Fruit fly (Drosophila melanogaster) whole organism, adult: ENCODE measurements around the gene Atox1.

Experiments used
- CG11617 ChIP-seq: fragments of 200-800 bp; sonication (Bioruptor generic); optimal IDR thresholded peaks from 2 replicates; lab custom pipeline; 2017; ENCODE audit warnings: mild to moderate bottlenecking, missing biosample characterization, missing genetic modification reagents, missing genetic modification characterization
- CG12768 ChIP-seq: fragments of 200-800 bp; sonication (Bioruptor generic); optimal IDR thresholded peaks from 2 replicates; lab custom pipeline; 2017; ENCODE audit warnings: missing biosample characterization, missing genetic modification characterization, mild to moderate bottlenecking, moderate library complexity, missing genetic modification reagents
- CG14711 ChIP-seq: fragments of 200-800 bp; sonication (Bioruptor generic); optimal IDR thresholded peaks from 2 replicates; lab custom pipeline; 2018; ENCODE audit warnings: missing biosample characterization, mild to moderate bottlenecking, missing genetic modification characterization, moderate library complexity
- CG1620 ChIP-seq: fragments of 200-800 bp; sonication (Bioruptor generic); optimal IDR thresholded peaks from 2 replicates; lab custom pipeline; 2016; ENCODE audit warnings: missing biosample characterization, missing genetic modification characterization
- CG33017 ChIP-seq: fragments of 200-800 bp; sonication (Bioruptor generic); optimal IDR thresholded peaks from 2 replicates; lab custom pipeline; 2018; ENCODE audit warnings: missing biosample characterization, mild to moderate bottlenecking, missing genetic modification characterization, moderate library complexity
- CG5204 ChIP-seq: fragments of 200-800 bp; sonication (Bioruptor generic); optimal IDR thresholded peaks from 2 replicates; lab custom pipeline; 2016; ENCODE audit warnings: missing biosample characterization, missing genetic modification characterization
- CG7045 ChIP-seq: fragments of 200-800 bp; sonication (Bioruptor generic); optimal IDR thresholded peaks from 2 replicates; lab custom pipeline; 2017; ENCODE audit warnings: missing biosample characterization, mild to moderate bottlenecking, missing genetic modification characterization
- CG7101 ChIP-seq: fragments of 200-800 bp; sonication (Bioruptor generic); optimal IDR thresholded peaks from 2 replicates; lab custom pipeline; 2018; ENCODE audit warnings: missing biosample characterization, mild to moderate bottlenecking, missing genetic modification characterization, moderate library complexity
- Clk ChIP-seq: fragments of 200-800 bp; sonication (Bioruptor generic); optimal IDR thresholded peaks from 2 replicates; lab custom pipeline; 2017; ENCODE audit warnings: missing biosample characterization, missing genetic modification characterization
- Crg-1 ChIP-seq: fragments of 200-800 bp; sonication (Bioruptor generic); optimal IDR thresholded peaks from 2 replicates; lab custom pipeline; 2016; ENCODE audit warnings: missing biosample characterization, missing genetic modification characterization
- Hr96 ChIP-seq: fragments of 200-800 bp; sonication (Bioruptor generic); optimal IDR thresholded peaks from 2 replicates; lab custom pipeline; 2016; ENCODE audit warnings: missing biosample characterization, missing genetic modification characterization
- Mnt ChIP-seq: fragments of 200-800 bp; sonication (Bioruptor generic); optimal IDR thresholded peaks from 2 replicates; lab custom pipeline; 2016; ENCODE audit warnings: missing biosample characterization, mild to moderate bottlenecking, missing genetic modification characterization
- bab1 ChIP-seq: fragments of 200-800 bp; sonication (Bioruptor generic); optimal IDR thresholded peaks from 3 replicates; lab custom pipeline; 2019; ENCODE audit warnings: missing biosample characterization, mild to moderate bottlenecking, missing genetic modification characterization, moderate library complexity
- cic ChIP-seq: fragments of 200-800 bp; sonication (Bioruptor generic); optimal IDR thresholded peaks from 2 replicates; lab custom pipeline; 2017; ENCODE audit warnings: missing biosample characterization, mild to moderate bottlenecking, missing genetic modification characterization, moderate library complexity
- cnc ChIP-seq, 2 experiments: fragments of >200 bp; optimal IDR thresholded peaks; 2 replicates each; lab custom pipeline; 2017
- kay ChIP-seq: fragments of 200-800 bp; sonication (Bioruptor generic); peaks from one replicate; lab custom pipeline; 2016; ENCODE audit warnings: missing biosample characterization, missing genetic modification characterization, borderline replicate concordance
- ovo ChIP-seq: fragments of 200-800 bp; sonication (Bioruptor generic); optimal IDR thresholded peaks from 2 replicates; lab custom pipeline; 2016; ENCODE audit warnings: missing biosample characterization, missing genetic modification characterization
- tj ChIP-seq: fragments of 200-800 bp; sonication (Bioruptor generic); optimal IDR thresholded peaks from 3 replicates; lab custom pipeline; 2017; ENCODE audit warnings: missing biosample characterization, mild to moderate bottlenecking, missing genetic modification characterization, moderate library complexity
- toe ChIP-seq: fragments of 200-800 bp; sonication (Bioruptor generic); optimal IDR thresholded peaks from 2 replicates; lab custom pipeline; 2016; ENCODE audit warnings: missing biosample characterization, missing genetic modification characterization

Gene Atox1

DNA sequence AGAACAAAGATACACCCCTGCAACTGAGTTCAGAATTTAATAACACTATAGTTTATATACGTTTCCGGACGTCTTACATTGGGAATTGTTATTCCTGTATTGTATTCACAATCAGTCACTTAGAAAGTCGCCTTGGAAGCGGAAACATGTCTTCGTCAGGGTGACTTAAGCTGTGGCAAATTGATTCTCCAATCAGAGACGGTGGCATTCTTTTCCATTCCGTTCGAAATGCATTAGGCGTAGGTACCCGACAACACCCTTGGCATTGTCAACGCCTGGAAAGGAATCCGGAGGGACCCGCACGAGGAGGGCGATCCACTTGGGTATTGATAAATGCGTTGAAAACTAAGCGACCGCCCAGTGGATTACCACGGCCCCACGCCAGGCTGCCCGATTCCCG, 43.1 kb downstream of the Atox1 start, which contains the start of gene Sfp78E:
TSS of gene Sfp78E (minus strand) at position 101 of the 400 bp plus-strand sequence.
- no peak for TF ChIP-seq ovo (GFP tag; lab: Kevin White, UChicago)
- TF ChIP-seq CG7045, result no peak
- TF ChIP-seq Mnt (GFP tag; lab: Kevin White, UChicago), result no peak
- no peak for TF ChIP-seq CG11617 (GFP tag; lab: Kevin White, UChicago)
- TF ChIP-seq kay (GFP tag; lab: Kevin White, UChicago), result no peak

DNA sequence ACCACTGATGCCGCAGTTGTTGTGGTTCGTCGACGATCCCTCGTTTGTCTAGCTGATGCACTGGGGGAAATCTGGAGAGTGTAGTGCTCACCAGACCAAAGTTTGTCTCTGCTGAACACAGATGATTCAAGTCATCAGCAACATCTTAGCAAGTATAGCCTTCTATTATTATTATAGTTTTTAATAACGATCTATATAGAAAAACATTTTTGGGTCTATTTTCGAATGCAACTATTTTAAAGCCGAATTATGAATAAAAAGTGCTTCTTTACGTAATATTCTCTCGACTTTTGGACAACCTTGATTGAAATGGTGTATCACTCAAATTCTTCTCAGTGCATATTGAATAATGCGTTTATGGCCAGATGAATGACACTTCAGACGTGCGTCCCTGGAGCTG, 45.0 kb downstream of the Atox1 start:
- TF ChIP-seq CG14711, result no peak
- no peak for TF ChIP-seq kay (GFP tag; lab: Kevin White, UChicago)
- TF ChIP-seq CG1620 (GFP tag; lab: Kevin White, UChicago), result no peak
- no peak for TF ChIP-seq CG5204 (GFP tag; lab: Kevin White, UChicago)
- TF ChIP-seq Clk, result no peak
- TF ChIP-seq toe (GFP tag; lab: Kevin White, UChicago), result no peak

DNA sequence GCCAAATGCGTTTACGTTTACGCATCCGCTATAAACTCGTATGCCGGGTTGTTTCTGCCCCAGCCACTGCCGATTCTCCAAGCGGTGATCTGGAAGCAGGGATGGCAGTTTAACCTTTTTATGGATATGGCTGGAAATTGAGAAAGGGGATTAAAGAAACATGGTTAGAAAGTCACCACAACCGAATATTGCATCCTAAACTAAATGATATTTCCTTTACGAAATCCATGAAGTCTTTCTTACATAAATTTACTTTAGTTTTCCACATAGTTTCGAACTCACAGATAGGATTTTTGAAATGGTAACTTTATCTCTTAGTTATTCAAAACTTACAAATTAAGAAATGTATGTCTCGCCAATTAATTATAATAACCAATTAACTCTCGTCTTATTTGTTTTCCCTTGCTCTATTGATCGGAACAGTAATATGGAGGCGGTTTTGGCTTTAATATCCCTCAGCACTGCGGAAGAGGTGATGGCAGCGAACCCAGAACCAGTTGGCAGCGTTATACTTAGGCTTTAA, 47.9 kb downstream of the Atox1 start:
- no peak for TF ChIP-seq tj (GFP tag; lab: Kevin White, UChicago)
- no peak for TF ChIP-seq CG33017 (tag; lab: Kevin White, UChicago)
- no peak for TF ChIP-seq ovo (GFP tag; lab: Kevin White, UChicago)
- no peak for TF ChIP-seq CG12768 (GFP tag; lab: Kevin White, UChicago)
- TF ChIP-seq bab1 (GFP tag; lab: Kevin White, UChicago), result no peak
- no peak for TF ChIP-seq CG14711
- TF ChIP-seq Hr96 (GFP tag; lab: Kevin White, UChicago), result no peak
- no peak for TF ChIP-seq cic (GFP tag; lab: Kevin White, UChicago)
- TF ChIP-seq CG7101 (tag; lab: Kevin White, UChicago), result no peak
- no peak for TF ChIP-seq Crg-1 (GFP tag; lab: Kevin White, UChicago)
- no peak for TF ChIP-seq cnc (optimal IDR thresholded peaks at IDR 0.05; lab: Kevin White, UChicago)
- TF ChIP-seq kay (GFP tag; lab: Kevin White, UChicago), result no peak
- no peak for TF ChIP-seq CG7045
